Worm (Caenorhabditis elegans) whole organism, L4 larva: ENCODE data around the gene F23G4.1.

Source experiments
- F44E2.7 ChIP-seq: fragments of 200-800 bp; sonication (Bioruptor generic); IDR thresholded peaks from 2 replicates; pipeline ENCODE4 v2.1.2; 2022; ENCODE audit warnings: missing genetic modification characterization, missing compliant biosample characterization
- T20F7.1 ChIP-seq: fragments of 200-800 bp; sonication (Bioruptor generic); optimal IDR thresholded peaks from 2 replicates; lab custom pipeline; 2018; ENCODE audit warnings: mild to moderate bottlenecking, missing genetic modification characterization, missing compliant biosample characterization
- Y105C5A.15 ChIP-seq: fragments of 200-800 bp; sonication (Bioruptor generic); IDR thresholded peaks from 2 replicates; pipeline ENCODE4 v1.3.6; 2022; ENCODE audit warnings: missing genetic modification characterization, missing compliant biosample characterization
- Y5F2A.4 ChIP-seq: fragments of 200-800 bp; sonication (Bioruptor generic); optimal IDR thresholded peaks from 2 replicates; lab custom pipeline; 2018; ENCODE audit warnings: mild to moderate bottlenecking, missing genetic modification characterization, missing compliant biosample characterization
- ZK337.2 ChIP-seq: fragments of 200-800 bp; sonication (Bioruptor generic); IDR thresholded peaks from 2 replicates; pipeline ENCODE4 v1.3.6; 2022; ENCODE audit warnings: missing genetic modification reagents, missing genetic modification characterization, missing compliant biosample characterization
- aha-1 ChIP-seq: fragments of 150-350 bp; peaks from one replicate; lab custom pipeline; 2014; ENCODE audit warnings: missing biosample characterization, missing genetic modification characterization
- ceh-32 ChIP-seq: sonication (generic microtip); optimal IDR thresholded peaks from 2 replicates; lab custom pipeline; 2016; ENCODE audit warnings: mild to moderate bottlenecking, missing genetic modification characterization, missing compliant biosample characterization; ENCODE audit not compliant: poor library complexity
- ceh-82 ChIP-seq: sonication (generic microtip); optimal IDR thresholded peaks from 2 replicates; lab custom pipeline; 2017; ENCODE audit warnings: missing biosample characterization, missing genetic modification characterization
- ctbp-1 ChIP-seq: fragments of 200-800 bp; sonication (Bioruptor generic); IDR thresholded peaks from 2 replicates; pipeline ENCODE4 v1.3.6; 2022; ENCODE audit warnings: missing genetic modification reagents, missing genetic modification characterization, missing compliant biosample characterization
- daf-12 ChIP-seq: fragments of 150-350 bp; optimal IDR thresholded peaks from 2 replicates; lab custom pipeline; 2014; ENCODE audit warnings: missing biosample characterization, missing genetic modification reagents, missing genetic modification characterization
- daf-16 ChIP-seq, 3 experiments: sonication (generic microtip); optimal IDR thresholded peaks; 2 replicates each; lab custom pipeline; 2016 to 2017; ENCODE audit warnings: missing genetic modification characterization in 3 of 3, missing genetic modification reagents in 3 of 3, mild to moderate bottlenecking in 2 of 3, missing compliant biosample characterization in 2 of 3, missing biosample characterization in 1 of 3, moderate library complexity in 1 of 3
- daf-8 ChIP-seq: fragments of 200-800 bp; sonication (Bioruptor generic); IDR thresholded peaks from 2 replicates; pipeline ENCODE4 v1.3.6; 2022; ENCODE audit warnings: missing genetic modification characterization, missing compliant biosample characterization
- dmd-6 ChIP-seq: fragments of 200-800 bp; sonication (Bioruptor generic); IDR thresholded peaks from 2 replicates; pipeline ENCODE4 v1.3.6; 2022; ENCODE audit warnings: missing genetic modification reagents, missing genetic modification characterization, missing compliant biosample characterization
- dmd-8 ChIP-seq: fragments of 200-800 bp; sonication (Bioruptor generic); IDR thresholded peaks from 2 replicates; pipeline ENCODE4 v1.3.6; 2022; ENCODE audit warnings: missing genetic modification characterization, missing compliant biosample characterization
- dve-1 ChIP-seq: sonication (generic microtip); optimal IDR thresholded peaks from 2 replicates; lab custom pipeline; 2017; ENCODE audit warnings: antibody characterized with exemption, mild to moderate bottlenecking, missing genetic modification characterization, missing compliant biosample characterization; ENCODE audit not compliant: insufficient read depth
- egl-43 ChIP-seq: fragments of 200-800 bp; sonication (Bioruptor generic); IDR thresholded peaks from 2 replicates; pipeline ENCODE4 v1.3.6; 2022; ENCODE audit warnings: missing genetic modification reagents, missing genetic modification characterization, missing compliant biosample characterization
- hif-1 ChIP-seq, 2 experiments: sonication (generic microtip); optimal IDR thresholded peaks; 2 replicates each; lab custom pipeline; 2016 to 2017; ENCODE audit warnings: missing compliant biosample characterization in 2 of 2, missing genetic modification characterization in 2 of 2, missing genetic modification reagents in 2 of 2, missing genotype in 2 of 2, mild to moderate bottlenecking in 1 of 2
- hlh-11 ChIP-seq: fragments of 200-800 bp; sonication (Bioruptor generic); optimal IDR thresholded peaks from 2 replicates; lab custom pipeline; 2018; ENCODE audit warnings: mild to moderate bottlenecking, missing genetic modification characterization, missing compliant biosample characterization
- hlh-30 ChIP-seq: sonication (generic microtip); optimal IDR thresholded peaks from 2 replicates; lab custom pipeline; 2017; ENCODE audit warnings: antibody characterized with exemption, mild to moderate bottlenecking, missing genetic modification characterization, missing compliant biosample characterization; ENCODE audit not compliant: insufficient read depth
- lin-13 ChIP-seq: fragments of 150-350 bp; optimal IDR thresholded peaks from 2 replicates; lab custom pipeline; 2014; ENCODE audit warnings: missing biosample characterization, missing genetic modification reagents, missing genetic modification characterization
- lin-38 ChIP-seq: fragments of 200-800 bp; sonication (Bioruptor generic); IDR thresholded peaks from 2 replicates; pipeline ENCODE4 v1.3.6; 2022; ENCODE audit warnings: missing genetic modification reagents, missing genetic modification characterization, missing compliant biosample characterization
- lin-39 ChIP-seq: fragments of 150-350 bp; optimal IDR thresholded peaks from 2 replicates; lab custom pipeline; 2014; ENCODE audit warnings: missing biosample characterization, missing genetic modification reagents, missing genetic modification characterization
- lsy-2 ChIP-seq, 2 experiments: fragments of 150-350 bp in 1 of 2; sonication (generic microtip) in 1 of 2; optimal IDR thresholded peaks; 2 replicates each; lab custom pipeline; 2014 to 2017; ENCODE audit warnings: missing biosample characterization in 2 of 2, missing genetic modification characterization in 2 of 2
- madf-5 ChIP-seq, 2 experiments: fragments of 200-800 bp; sonication (Bioruptor generic); IDR thresholded peaks; 2 replicates each; pipeline ENCODE4 v1.3.6; 2022; ENCODE audit warnings: missing compliant biosample characterization in 2 of 2, missing genetic modification characterization in 2 of 2
- mdl-1 ChIP-seq, 2 experiments: fragments of 150-350 bp in 1 of 2; sonication (generic microtip) in 1 of 2; optimal IDR thresholded peaks; 2 replicates each; lab custom pipeline; 2014 to 2017; ENCODE audit warnings: missing biosample characterization in 2 of 2, missing genetic modification characterization in 2 of 2
- mdt-29 ChIP-seq: fragments of 200-800 bp; sonication (Bioruptor generic); IDR thresholded peaks from 2 replicates; pipeline ENCODE4 v1.3.6; 2022; ENCODE audit warnings: missing genetic modification reagents, missing genetic modification characterization, missing compliant biosample characterization
- mep-1 ChIP-seq: fragments of 150-350 bp; sonication (generic microtip); optimal IDR thresholded peaks from 3 replicates; lab custom pipeline; 2014; ENCODE audit warnings: missing biosample characterization, missing genetic modification characterization
- mxl-3 ChIP-seq: fragments of 200-800 bp; sonication (Bioruptor generic); optimal IDR thresholded peaks from 2 replicates; lab custom pipeline; 2018; ENCODE audit warnings: mild to moderate bottlenecking, missing genetic modification characterization, missing compliant biosample characterization
- nhr-10 ChIP-seq: fragments of 150-350 bp; optimal IDR thresholded peaks from 2 replicates; lab custom pipeline; 2014; ENCODE audit warnings: missing biosample characterization, missing genetic modification characterization
- nhr-102 ChIP-seq: sonication (generic microtip); optimal IDR thresholded peaks from 2 replicates; lab custom pipeline; 2016; ENCODE audit warnings: mild to moderate bottlenecking, missing genetic modification characterization, moderate library complexity, missing compliant biosample characterization
- nhr-11 ChIP-seq: fragments of 150-350 bp; optimal IDR thresholded peaks from 2 replicates; lab custom pipeline; 2014; ENCODE audit warnings: missing biosample characterization, missing genetic modification characterization
- nhr-25 ChIP-seq: sonication (generic microtip); optimal IDR thresholded peaks from 2 replicates; lab custom pipeline; 2017; ENCODE audit warnings: missing genetic modification characterization, mild to moderate bottlenecking, missing compliant biosample characterization, antibody characterized with exemption, moderate library complexity, borderline replicate concordance; ENCODE audit not compliant: insufficient read depth
- nhr-28 ChIP-seq: fragments of 150-350 bp; optimal IDR thresholded peaks from 2 replicates; lab custom pipeline; 2014; ENCODE audit warnings: missing biosample characterization, missing genetic modification characterization
- nhr-41 ChIP-seq: fragments of 200-800 bp; sonication (Bioruptor generic); IDR thresholded peaks from 2 replicates; pipeline ENCODE4 v1.3.6; 2022; ENCODE audit warnings: missing genetic modification reagents, missing genetic modification characterization, missing compliant biosample characterization
- nhr-42 ChIP-seq: fragments of 200-800 bp; sonication (Bioruptor generic); IDR thresholded peaks from 2 replicates; pipeline ENCODE4 v1.3.6; 2022; ENCODE audit warnings: missing genetic modification characterization, missing compliant biosample characterization
- nhr-48 ChIP-seq: sonication (generic microtip); optimal IDR thresholded peaks from 2 replicates; lab custom pipeline; 2016; ENCODE audit warnings: mild to moderate bottlenecking, missing genetic modification characterization, missing compliant biosample characterization
- nhr-77 ChIP-seq: fragments of 150-350 bp; optimal IDR thresholded peaks from 2 replicates; lab custom pipeline; 2014; ENCODE audit warnings: missing biosample characterization, missing genetic modification characterization
- pqm-1 ChIP-seq: sonication (generic microtip); optimal IDR thresholded peaks from 2 replicates; lab custom pipeline; 2017; ENCODE audit warnings: missing biosample characterization, missing genetic modification characterization
- snpc-4 ChIP-seq: fragments of 150-350 bp; optimal IDR thresholded peaks from 2 replicates; lab custom pipeline; 2014; ENCODE audit warnings: missing biosample characterization, missing genetic modification characterization
- unc-62 ChIP-seq, 3 experiments: fragments of 150-350 bp in 1 of 3; sonication (generic microtip); optimal IDR thresholded peaks in 2 of 3; peaks in 1 of 3; 1 replicate in 1 of 3; 2 replicates in 2 of 3; lab custom pipeline; 2014 to 2017; ENCODE audit warnings: missing biosample characterization in 3 of 3, missing genetic modification characterization in 3 of 3, missing genetic modification reagents in 3 of 3, missing genotype in 1 of 3
- zfp-2 ChIP-seq: sonication (generic microtip); optimal IDR thresholded peaks from 2 replicates; lab custom pipeline; 2016; ENCODE audit warnings: mild to moderate bottlenecking, missing genetic modification characterization, missing compliant biosample characterization
- zip-11 ChIP-seq: fragments of 200-800 bp; sonication (Bioruptor generic); IDR thresholded peaks from 2 replicates; pipeline ENCODE4 v1.3.6; 2022; ENCODE audit warnings: missing genetic modification characterization, missing compliant biosample characterization
- ztf-7 ChIP-seq: fragments of 150-350 bp; optimal IDR thresholded peaks from 2 replicates; lab custom pipeline; 2014; ENCODE audit warnings: missing biosample characterization, missing genetic modification characterization

Gene F23G4.1

DNA sequence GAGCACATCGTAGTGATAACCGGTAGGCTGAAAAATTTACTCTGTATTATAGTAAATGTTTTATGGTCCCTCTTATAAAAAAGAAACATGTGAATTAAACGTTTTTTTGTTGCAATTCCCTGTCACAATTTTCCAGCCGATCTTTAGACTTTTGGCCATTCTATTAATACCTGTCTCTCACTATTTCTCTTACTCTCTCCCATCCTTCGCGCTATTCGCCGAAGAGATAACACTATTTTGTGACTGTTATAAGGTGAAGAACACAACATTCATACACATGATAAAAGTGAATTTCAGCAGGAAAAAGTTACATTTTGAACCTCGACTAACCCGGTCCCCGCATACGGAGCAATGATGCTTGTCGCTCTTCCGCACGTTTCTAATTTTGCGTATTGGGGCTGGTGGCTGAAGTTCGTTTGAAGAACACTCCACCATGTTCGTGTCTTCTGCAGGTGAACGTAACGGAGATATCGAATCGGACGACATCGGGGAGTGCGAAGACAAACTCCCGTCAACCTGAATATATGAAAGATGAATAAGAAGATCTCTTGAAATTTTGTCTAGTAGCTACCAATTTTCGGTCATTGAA, 36.1 kb upstream of the F23G4.1 start:
- TF ChIP-seq unc-62 (GFP tag; optimal IDR thresholded peaks at IDR 0.05 in 1 of 2; lab: Kevin White, UChicago), result peak in 1 of 2 experiments; percentile 72
- no peak for TF ChIP-seq unc-62 (tag; optimal IDR thresholded peaks at IDR 0.05; lab: Kevin White, UChicago)
- no peak for TF ChIP-seq mdt-29 (GFP tag; lab: Robert Waterston, UW)
- peak; percentile 22 for TF ChIP-seq nhr-77 (tag; lab: Kevin White, UChicago)
- TF ChIP-seq mdl-1 (tag; optimal IDR thresholded peaks at IDR 0.05; lab: Kevin White, UChicago), result peak in 1 of 2 experiments; percentile 61
- no peak for TF ChIP-seq nhr-11 (tag; lab: Kevin White, UChicago)
- peak; percentile 71 for TF ChIP-seq mxl-3 (GFP tag; lab: Kevin White, UChicago)
- peak; percentile 42 for TF ChIP-seq mep-1 (tag; lab: Kevin White, UChicago)
- TF ChIP-seq hlh-30 (tag; lab: Kevin White, UChicago), result peak; percentile 62
- TF ChIP-seq nhr-48 (tag; lab: Kevin White, UChicago), result peak; percentile 4
- TF ChIP-seq zfp-2 (tag; lab: Kevin White, UChicago), result no peak
- TF ChIP-seq dve-1, result peak; percentile 53
- TF ChIP-seq lin-13, result peak; percentile 18
- no peak for TF ChIP-seq nhr-41
- TF ChIP-seq nhr-28 (tag; lab: Kevin White, UChicago), result peak; percentile 94
- peak; percentile 41 for TF ChIP-seq nhr-25 (tag; lab: Kevin White, UChicago)
- TF ChIP-seq nhr-102, result peak; percentile 58
- no peak for TF ChIP-seq daf-16 (GFP tag; optimal IDR thresholded peaks at IDR 0.05; lab: Kevin White, UChicago)
- peak; percentile 41 for TF ChIP-seq daf-16 (tag; optimal IDR thresholded peaks at IDR 0.05; lab: Kevin White, UChicago)
- peak; percentile 89 for TF ChIP-seq dmd-6
- peak; percentile 63 for TF ChIP-seq aha-1
- no peak for TF ChIP-seq Y5F2A.4
- peak; percentile 76 for TF ChIP-seq hlh-11
- TF ChIP-seq pqm-1, result peak; percentile 85

DNA sequence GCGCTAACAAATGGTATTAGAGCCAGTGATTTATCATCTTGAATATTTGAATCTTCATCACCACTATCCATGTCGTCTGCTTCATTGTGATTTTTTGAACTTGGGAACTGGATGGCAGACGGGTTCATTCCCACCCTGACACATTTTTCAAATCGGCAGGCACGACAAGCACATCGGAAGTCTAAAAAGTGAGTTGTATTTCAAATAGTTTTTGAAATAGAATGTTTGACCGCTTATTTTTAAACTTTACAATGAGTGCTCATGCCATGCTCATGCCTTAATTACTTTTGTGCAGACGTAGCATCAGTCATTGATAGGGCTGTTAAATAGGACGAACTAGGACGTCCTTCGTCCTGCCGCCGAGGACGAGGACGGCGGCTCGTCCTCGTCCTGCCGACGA, 34.9 kb upstream of the F23G4.1 start:
- TF ChIP-seq aha-1, result peak; percentile 93
- no peak for TF ChIP-seq zip-11 (GFP tag; lab: Robert Waterston, UW)
- no peak for TF ChIP-seq hif-1 (tag; optimal IDR thresholded peaks at IDR 0.05; lab: Kevin White, UChicago)
- no peak for TF ChIP-seq ctbp-1
- TF ChIP-seq ZK337.2 (GFP tag; lab: Robert Waterston, UW), result no peak
- no peak for TF ChIP-seq nhr-102
- no peak for TF ChIP-seq daf-12 (tag; lab: Kevin White, UChicago)
- peak; percentile 25 for TF ChIP-seq pqm-1
- TF ChIP-seq ceh-32 (tag; lab: Kevin White, UChicago), result no peak
- no peak for TF ChIP-seq nhr-42 (GFP tag; lab: Robert Waterston, UW)
- no peak for TF ChIP-seq daf-8 (GFP tag; lab: Robert Waterston, UW)

- TF ChIP-seq aha-1 (peak; percentile 85), lin-39 (no peak), lsy-2 (tag; optimal IDR thresholded peaks at IDR 0.05; lab: Kevin White, UChicago) (no peak)
Measured at ce11 chrX:6635173-6635572, 32.2 kb upstream of the F23G4.1 start, which contains the start of gene aexr-1. Gene aexr-1 (minus strand): TSS chrX:6635273.

- TF ChIP-seq Y5F2A.4, result no peak
- no peak for TF ChIP-seq Y105C5A.15 (GFP tag; lab: Robert Waterston, UW)
- TF ChIP-seq mep-1 (tag; lab: Kevin White, UChicago), result no peak
- TF ChIP-seq T20F7.1, result no peak
- no peak for TF ChIP-seq lin-38 (GFP tag; lab: Robert Waterston, UW)
- TF ChIP-seq hif-1 (tag; optimal IDR thresholded peaks at IDR 0.05; lab: Kevin White, UChicago), result no peak
- no peak for TF ChIP-seq dmd-8
- no peak for TF ChIP-seq zfp-2 (tag; lab: Kevin White, UChicago)
- no peak for TF ChIP-seq ztf-7 (tag; lab: Kevin White, UChicago)
- no peak for TF ChIP-seq nhr-10 (tag; lab: Kevin White, UChicago)
- TF ChIP-seq nhr-28 (tag; lab: Kevin White, UChicago), result no peak
- TF ChIP-seq egl-43, result no peak
- no peak for TF ChIP-seq madf-5 (GFP tag; IDR thresholded peaks at IDR 0.05; lab: Robert Waterston, UW)
- TF ChIP-seq ceh-82 (tag; lab: Kevin White, UChicago), result no peak
- no peak for TF ChIP-seq F44E2.7 (GFP tag; lab: Robert Waterston, UW)
- TF ChIP-seq snpc-4 (tag; lab: Kevin White, UChicago), result no peak
Measured at ce11 chrX:6631437-6631836, 28.4 kb upstream of the F23G4.1 start, which contains the start of gene aexr-2. Gene aexr-2 (minus strand): TSS chrX:6631537.
